Worm (Caenorhabditis elegans) whole organism, L1 larva: ENCODE results near the gene rad-50.

Experiments used
- C04F5.9 ChIP-seq: sonication (generic microtip); optimal IDR thresholded peaks from 2 replicates; lab custom pipeline; 2016; ENCODE audit warnings: missing genetic modification characterization, missing compliant biosample characterization
- C16A3.4 ChIP-seq: fragments of 150-350 bp; optimal IDR thresholded peaks from 2 replicates; lab custom pipeline; 2014; ENCODE audit warnings: missing biosample characterization, missing genetic modification characterization
- C34B4.2 ChIP-seq: sonication (generic microtip); optimal IDR thresholded peaks from 2 replicates; lab custom pipeline; 2017; ENCODE audit warnings: mild to moderate bottlenecking, missing genetic modification characterization, missing compliant biosample characterization
- F16B12.6 ChIP-seq: fragments of 150-350 bp; optimal IDR thresholded peaks from 2 replicates; lab custom pipeline; 2014; ENCODE audit warnings: missing biosample characterization, missing genetic modification characterization
- Y116A8C.19 ChIP-seq: sonication (generic microtip); optimal IDR thresholded peaks from 2 replicates; lab custom pipeline; 2016; ENCODE audit warnings: missing compliant biosample characterization, missing genetic modification characterization, borderline replicate concordance
- alr-1 ChIP-seq: fragments of 200-800 bp; sonication (Bioruptor generic); optimal IDR thresholded peaks from 2 replicates; lab custom pipeline; 2018; ENCODE audit warnings: borderline replicate concordance, mild to moderate bottlenecking, missing genetic modification characterization, missing compliant biosample characterization
- blmp-1 ChIP-seq: fragments of 150-350 bp; optimal IDR thresholded peaks from 2 replicates; lab custom pipeline; 2014; ENCODE audit warnings: missing biosample characterization, missing genetic modification characterization
- ceh-63 ChIP-seq: fragments of 200-800 bp; sonication (Bioruptor generic); optimal IDR thresholded peaks from 2 replicates; lab custom pipeline; 2018; ENCODE audit warnings: mild to moderate bottlenecking, missing genetic modification characterization, missing compliant biosample characterization
- ceh-82 ChIP-seq, 3 experiments: fragments of 150-350 bp in 1 of 3; sonication (generic microtip) in 2 of 3; optimal IDR thresholded peaks; 2 replicates each; lab custom pipeline; 2014 to 2017; ENCODE audit warnings: missing biosample characterization in 3 of 3, missing genetic modification characterization in 3 of 3
- ceh-90 ChIP-seq: sonication (generic microtip); optimal IDR thresholded peaks from 2 replicates; lab custom pipeline; 2016; ENCODE audit warnings: missing genetic modification characterization, missing compliant biosample characterization
- efl-3 ChIP-seq: fragments of 200-800 bp; sonication (Bioruptor generic); optimal IDR thresholded peaks from 2 replicates; lab custom pipeline; 2018; ENCODE audit warnings: mild to moderate bottlenecking, missing genetic modification characterization, missing compliant biosample characterization
- egl-13 ChIP-seq: sonication (generic microtip); optimal IDR thresholded peaks from 2 replicates; lab custom pipeline; 2016; ENCODE audit warnings: missing genotype, missing genetic modification reagents, missing genetic modification characterization, missing compliant biosample characterization
- egl-27 ChIP-seq, 2 experiments: fragments of 150-350 bp in 1 of 2; sonication (generic microtip); optimal IDR thresholded peaks; 3 replicates each; lab custom pipeline; 2017 to 2018; ENCODE audit warnings: missing biosample characterization in 2 of 2, missing genetic modification characterization in 2 of 2, missing genetic modification reagents in 2 of 2
- ets-5 ChIP-seq: fragments of 200-800 bp; sonication (Bioruptor generic); IDR thresholded peaks from 2 replicates; pipeline ENCODE4 v1.3.6; 2022; ENCODE audit warnings: missing genetic modification characterization, missing compliant biosample characterization
- fkh-10 ChIP-seq: sonication (generic microtip); optimal IDR thresholded peaks from 2 replicates; lab custom pipeline; 2017; ENCODE audit warnings: missing biosample characterization, missing genetic modification reagents, missing genetic modification characterization
- fkh-4 ChIP-seq: sonication (generic microtip); optimal IDR thresholded peaks from 2 replicates; lab custom pipeline; 2016; ENCODE audit warnings: missing compliant biosample characterization, missing genetic modification characterization, borderline replicate concordance
- fkh-8 ChIP-seq: sonication (generic microtip); optimal IDR thresholded peaks from 2 replicates; lab custom pipeline; 2016; ENCODE audit warnings: mild to moderate bottlenecking, missing genetic modification characterization, missing compliant biosample characterization
- fos-1 ChIP-seq: fragments of 150-350 bp; optimal IDR thresholded peaks from 2 replicates; lab custom pipeline; 2014; ENCODE audit warnings: missing biosample characterization, missing genetic modification characterization
- hlh-17 ChIP-seq: fragments of 200-800 bp; sonication (Bioruptor generic); optimal IDR thresholded peaks from 2 replicates; lab custom pipeline; 2018; ENCODE audit warnings: missing genetic modification characterization, mild to moderate bottlenecking, missing compliant biosample characterization, moderate library complexity, borderline replicate concordance
- hpl-2 ChIP-seq: fragments of 150-350 bp; optimal IDR thresholded peaks from 2 replicates; lab custom pipeline; 2014; ENCODE audit warnings: missing biosample characterization, missing genetic modification reagents, missing genetic modification characterization
- jun-1 ChIP-seq: fragments of 150-350 bp; optimal IDR thresholded peaks from 2 replicates; lab custom pipeline; 2014; ENCODE audit warnings: missing biosample characterization, missing genetic modification reagents, missing genetic modification characterization
- lin-13 ChIP-seq: fragments of 150-350 bp; optimal IDR thresholded peaks from 2 replicates; lab custom pipeline; 2014; ENCODE audit warnings: missing biosample characterization, missing genetic modification reagents, missing genetic modification characterization
- lin-14 ChIP-seq: fragments of 200-800 bp; sonication (Bioruptor generic); optimal IDR thresholded peaks from 2 replicates; lab custom pipeline; 2018; ENCODE audit warnings: mild to moderate bottlenecking, missing genetic modification characterization, moderate library complexity, missing compliant biosample characterization
- lin-35 ChIP-seq, 2 experiments: fragments of 150-350 bp; optimal IDR thresholded peaks; 2 replicates each; lab custom pipeline; 2014; ENCODE audit warnings: missing biosample characterization in 2 of 2, missing genetic modification characterization in 2 of 2, missing genetic modification reagents in 2 of 2
- lir-3 ChIP-seq: sonication (generic microtip); optimal IDR thresholded peaks from 2 replicates; lab custom pipeline; 2016; ENCODE audit warnings: mild to moderate bottlenecking, missing genetic modification characterization, moderate library complexity, missing compliant biosample characterization; ENCODE audit not compliant: poor library complexity
- mdl-1 ChIP-seq, 2 experiments: fragments of 150-350 bp; optimal IDR thresholded peaks; 2 replicates each; lab custom pipeline; 2014 to 2017; ENCODE audit warnings: missing biosample characterization in 2 of 2, missing genetic modification characterization in 2 of 2, inconsistent platforms in 1 of 2
- mef-2 ChIP-seq: fragments of 150-350 bp; optimal IDR thresholded peaks from 2 replicates; lab custom pipeline; 2014; ENCODE audit warnings: missing biosample characterization, missing genetic modification characterization
- nhr-11 ChIP-seq: fragments of 150-350 bp; optimal IDR thresholded peaks from 2 replicates; lab custom pipeline; 2014; ENCODE audit warnings: missing biosample characterization, missing genetic modification characterization
- nhr-12 ChIP-seq: sonication (generic microtip); optimal IDR thresholded peaks from 2 replicates; lab custom pipeline; 2017; ENCODE audit warnings: missing biosample characterization, missing genetic modification characterization
- nhr-20 ChIP-seq: sonication (generic microtip); optimal IDR thresholded peaks from 2 replicates; lab custom pipeline; 2016; ENCODE audit warnings: mild to moderate bottlenecking, missing genetic modification characterization, missing compliant biosample characterization
- nhr-237 ChIP-seq: fragments of 150-350 bp; optimal IDR thresholded peaks from 2 replicates; lab custom pipeline; 2014; ENCODE audit warnings: missing biosample characterization, missing genetic modification characterization
- nhr-71 ChIP-seq: sonication (generic microtip); optimal IDR thresholded peaks from 2 replicates; lab custom pipeline; 2016; ENCODE audit warnings: mild to moderate bottlenecking, missing genetic modification characterization, moderate library complexity, missing compliant biosample characterization
- nhr-77 ChIP-seq: fragments of 150-350 bp; optimal IDR thresholded peaks from 2 replicates; lab custom pipeline; 2014; ENCODE audit warnings: missing biosample characterization, missing genetic modification characterization
- nhr-84 ChIP-seq: sonication (generic microtip); optimal IDR thresholded peaks from 2 replicates; lab custom pipeline; 2017; ENCODE audit warnings: missing biosample characterization, missing genetic modification characterization
- nhr-85 ChIP-seq: sonication (generic microtip); peaks from one replicate; lab custom pipeline; 2016; ENCODE audit warnings: missing genetic modification characterization, inconsistent platforms, missing compliant biosample characterization
- nhr-90 ChIP-seq: sonication (generic microtip); optimal IDR thresholded peaks from 2 replicates; lab custom pipeline; 2016; ENCODE audit warnings: mild to moderate bottlenecking, missing genetic modification characterization, missing compliant biosample characterization; ENCODE audit not compliant: poor library complexity
- pag-3 ChIP-seq: sonication (generic microtip); optimal IDR thresholded peaks from 2 replicates; lab custom pipeline; 2017; ENCODE audit warnings: missing genetic modification characterization, mild to moderate bottlenecking, missing compliant biosample characterization, antibody characterized with exemption, borderline replicate concordance; ENCODE audit not compliant: insufficient read depth
- pax-3 ChIP-seq: fragments of 200-800 bp; sonication (Bioruptor generic); optimal IDR thresholded peaks from 2 replicates; lab custom pipeline; 2018; ENCODE audit warnings: mild to moderate bottlenecking, missing genetic modification characterization, moderate library complexity, missing compliant biosample characterization
- pqm-1 ChIP-seq: sonication (generic microtip); optimal IDR thresholded peaks from 3 replicates; lab custom pipeline; 2017; ENCODE audit warnings: missing biosample characterization, missing genetic modification characterization
- skn-1 ChIP-seq: fragments of 150-350 bp; optimal IDR thresholded peaks from 2 replicates; lab custom pipeline; 2014; ENCODE audit warnings: missing biosample characterization, missing genetic modification characterization
- sox-4 ChIP-seq: sonication (generic microtip); optimal IDR thresholded peaks from 2 replicates; lab custom pipeline; 2016; ENCODE audit warnings: missing genetic modification characterization, missing compliant biosample characterization
- swsn-7 ChIP-seq: sonication (generic microtip); optimal IDR thresholded peaks from 2 replicates; lab custom pipeline; 2016; ENCODE audit warnings: missing genetic modification characterization, missing compliant biosample characterization
- tlp-1 ChIP-seq: fragments of 150-350 bp; optimal IDR thresholded peaks from 2 replicates; lab custom pipeline; 2014; ENCODE audit warnings: missing biosample characterization, missing genetic modification characterization
- unc-130 ChIP-seq: fragments of 150-350 bp; optimal IDR thresholded peaks from 2 replicates; lab custom pipeline; 2017; ENCODE audit warnings: missing biosample characterization, missing genetic modification characterization, inconsistent platforms
- unc-62 ChIP-seq: fragments of 150-350 bp; optimal IDR thresholded peaks from 2 replicates; lab custom pipeline; 2014; ENCODE audit warnings: missing biosample characterization, missing genetic modification reagents, missing genetic modification characterization
- unc-86 ChIP-seq: sonication (generic microtip); optimal IDR thresholded peaks from 2 replicates; lab custom pipeline; 2016; ENCODE audit warnings: missing genetic modification characterization, missing compliant biosample characterization
- unc-98 ChIP-seq: fragments of 200-800 bp; sonication (Bioruptor generic); IDR thresholded peaks from 2 replicates; pipeline ENCODE4 v1.3.6; 2022; ENCODE audit warnings: missing genetic modification characterization, missing compliant biosample characterization
- vab-15 ChIP-seq: sonication (generic microtip); optimal IDR thresholded peaks from 2 replicates; lab custom pipeline; 2017; ENCODE audit warnings: missing genotype, mild to moderate bottlenecking, missing genetic modification characterization, missing compliant biosample characterization
- xbp-1 ChIP-seq: sonication (generic microtip); optimal IDR thresholded peaks from 2 replicates; lab custom pipeline; 2016; ENCODE audit warnings: missing genetic modification characterization, missing compliant biosample characterization
- zip-4 ChIP-seq: fragments of 200-800 bp; sonication (Bioruptor generic); optimal IDR thresholded peaks from 2 replicates; lab custom pipeline; 2018; ENCODE audit warnings: mild to moderate bottlenecking, missing genetic modification characterization, moderate library complexity, missing compliant biosample characterization
- ztf-11 ChIP-seq, 2 experiments: sonication (generic microtip); optimal IDR thresholded peaks; 2 replicates each; lab custom pipeline; 2016 to 2017; ENCODE audit warnings: missing genetic modification characterization in 2 of 2, missing biosample characterization in 1 of 2, missing compliant biosample characterization in 1 of 2
- ztf-4 ChIP-seq: fragments of 150-350 bp; optimal IDR thresholded peaks from 2 replicates; lab custom pipeline; 2014; ENCODE audit warnings: missing biosample characterization, missing genetic modification characterization

rad-50 gene

ce11 chrV:12291587-12291986 is 46.1 kb downstream of the rad-50 start, which contains the start of the genes srpa-68 and srh-16 (continued):
- TF ChIP-seq fos-1 (peak; percentile 58), jun-1 (peak; percentile 78), nhr-12 (no peak), blmp-1 (peak; percentile 72), pqm-1 (tag; lab: Kevin White, UChicago) (no peak), skn-1 (tag; lab: Kevin White, UChicago) (peak; percentile 90), nhr-11 (tag; lab: Kevin White, UChicago) (peak; percentile 91), nhr-77 (tag; lab: Kevin White, UChicago) (peak; percentile 77), nhr-237 (tag; lab: Kevin White, UChicago) (peak; percentile 38), tlp-1 (no peak), C34B4.2 (tag; lab: Kevin White, UChicago) (no peak), hpl-2 (GFP tag; lab: Kevin White, UChicago) (peak; percentile 52), C16A3.4 (tag; lab: Kevin White, UChicago) (peak; percentile 93), nhr-90 (peak; percentile 95), xbp-1 (peak; percentile 93), lin-14 (peak; percentile 89), nhr-84 (tag; lab: Kevin White, UChicago) (no peak), fkh-8 (tag; lab: Kevin White, UChicago) (peak; percentile 76), mef-2 (peak; percentile 5), hlh-17 (GFP tag; lab: Kevin White, UChicago) (no peak), lir-3 (peak; percentile 68), pag-3 (tag; lab: Kevin White, UChicago) (no peak), nhr-85 (tag; lab: Kevin White, UChicago) (peak; percentile 98), alr-1 (tag; lab: Kevin White, UChicago) (no peak), ceh-90 (tag; lab: Kevin White, UChicago) (peak; percentile 42), sox-4 (tag; lab: Kevin White, UChicago) (peak; percentile 87), zip-4 (GFP tag; lab: Kevin White, UChicago) (peak; percentile 86), unc-86 (tag; lab: Kevin White, UChicago) (peak; percentile 87), egl-13 (tag; lab: Kevin White, UChicago) (peak; percentile 88), nhr-71 (tag; lab: Kevin White, UChicago) (peak; percentile 95), vab-15 (tag; lab: Kevin White, UChicago) (no peak), lin-35 (GFP tag; optimal IDR thresholded peaks at IDR 0.05; lab: Kevin White, UChicago) (peak; percentile 96 to 99), ets-5 (GFP tag; lab: Robert Waterston, UW) (no peak), unc-98 (no peak; the same call in 1 of the 2 replicates), unc-130 (tag; lab: Kevin White, UChicago) (peak; percentile 87), egl-27 (tag; optimal IDR thresholded peaks at IDR 0.05; lab: Kevin White, UChicago) (no peak), nhr-20 (tag; lab: Kevin White, UChicago) (peak; percentile 91), fkh-4 (tag; lab: Kevin White, UChicago) (peak; percentile 15), ceh-63 (GFP tag; lab: Kevin White, UChicago) (no peak), fkh-10 (GFP tag; lab: Kevin White, UChicago) (peak; percentile 77), mdl-1 (tag; optimal IDR thresholded peaks at IDR 0.05; lab: Kevin White, UChicago) (peak in 1 of 2 experiments; percentile 77), swsn-7 (tag; lab: Kevin White, UChicago) (peak; percentile 93), F16B12.6 (tag; lab: Kevin White, UChicago) (peak; percentile 45), lin-13 (GFP tag; lab: Kevin White, UChicago) (peak; percentile 73), Y116A8C.19 (tag; lab: Kevin White, UChicago) (no peak), ztf-11 (tag; optimal IDR thresholded peaks at IDR 0.05; lab: Kevin White, UChicago) (peak; percentile 71 to 80), ceh-82 (tag; optimal IDR thresholded peaks at IDR 0.05; lab: Kevin White, UChicago) (peak; percentile 91 to 93 (median 93)), efl-3 (peak; percentile 36), C04F5.9 (tag; lab: Kevin White, UChicago) (peak; percentile 71), pax-3 (peak; percentile 91), ztf-4 (tag; lab: Kevin White, UChicago) (peak; percentile 59), unc-62 (no peak)
